Fruit fly (Drosophila melanogaster): ENCODE results near the gene ranshi.
A peak's percentile ranks its signal among the peaks of the same experiment; 100 is the strongest.

The ranshi gene

dm6 chr3R:8712722-8713131 is 16.8 kb downstream of the ranshi start, which contains the start of gene CG8112 (continued):
- TF ChIP-seq shn (GFP tag; optimal IDR thresholded peaks at IDR 0.05): no peak
- TF ChIP-seq CG10654 (GFP tag; optimal IDR thresholded peaks at IDR 0.05): no peak
- no peak for TF ChIP-seq CG2199 (GFP tag; IDR thresholded peaks at IDR 0.05)
- TF ChIP-seq CG10267 (tag; optimal IDR thresholded peaks at IDR 0.05): no peak
- no peak for TF ChIP-seq Dfd (GFP tag; optimal IDR thresholded peaks at IDR 0.05)
- TF ChIP-seq tup (GFP tag; optimal IDR thresholded peaks at IDR 0.05): no peak
- no peak for TF ChIP-seq lmd (GFP tag; IDR thresholded peaks at IDR 0.05)
- TF ChIP-seq CG7839 (tag; optimal IDR thresholded peaks at IDR 0.05): peak; percentile 14
- TF ChIP-seq D (optimal IDR thresholded peaks at IDR 0.05): no peak
- no peak for TF ChIP-seq D (GFP tag; optimal IDR thresholded peaks at IDR 0.05)
- TF ChIP-seq wdn (GFP tag; IDR thresholded peaks at IDR 0.05): no peak
- no peak for TF ChIP-seq abd-A (tag; optimal IDR thresholded peaks at IDR 0.05)
- TF ChIP-seq CG13424 (tag; optimal IDR thresholded peaks at IDR 0.05): peak; percentile 47
- no peak for TF ChIP-seq CG7271 (tag; optimal IDR thresholded peaks at IDR 0.05)
- no peak for TF ChIP-seq NC2β (GFP tag; optimal IDR thresholded peaks at IDR 0.05)
- no peak for TF ChIP-seq kay (GFP tag; optimal IDR thresholded peaks at IDR 0.05)
- TF ChIP-seq CG17361 (GFP tag; IDR thresholded peaks at IDR 0.05): no peak
- no peak for TF ChIP-seq zf30C (GFP tag; optimal IDR thresholded peaks at IDR 0.05)
- TF ChIP-seq Lpt (GFP tag; optimal IDR thresholded peaks at IDR 0.05): no peak
- no peak for TF ChIP-seq cato (GFP tag; optimal IDR thresholded peaks at IDR 0.05; ENCODE audit: borderline replicate concordance)
- no peak for TF ChIP-seq chm (GFP tag; IDR thresholded peaks at IDR 0.05)
- no peak for TF ChIP-seq ken (GFP tag; IDR thresholded peaks at IDR 0.05)
- peak; percentile 38 for TF ChIP-seq CG12659 (GFP tag; optimal IDR thresholded peaks at IDR 0.05)
- peak; percentile 16 for TF ChIP-seq CG10209 (GFP tag; optimal IDR thresholded peaks at IDR 0.05)
- no peak for TF ChIP-seq Mad (GFP tag; optimal IDR thresholded peaks at IDR 0.05)
- no peak for TF ChIP-seq sob (GFP tag; IDR thresholded peaks at IDR 0.05)
- TF ChIP-seq CG6813 (GFP tag; optimal IDR thresholded peaks at IDR 0.05): peak; percentile 24
- peak; percentile 48 for TF ChIP-seq CG18599 (GFP tag; optimal IDR thresholded peaks at IDR 0.05)
- TF ChIP-seq phol (tag; optimal IDR thresholded peaks at IDR 0.05): no peak
- TF ChIP-seq CG15073 (GFP tag; optimal IDR thresholded peaks at IDR 0.05): no peak
- TF ChIP-seq PHDP (tag; optimal IDR thresholded peaks at IDR 0.05): no peak
- peak; percentile 51 for TF ChIP-seq grau (tag; optimal IDR thresholded peaks at IDR 0.05)
- TF ChIP-seq CG3838 (GFP tag; optimal IDR thresholded peaks at IDR 0.05): no peak
- no peak for TF ChIP-seq CG12236 (GFP tag; optimal IDR thresholded peaks at IDR 0.05)
- no peak for TF ChIP-seq gcm2 (GFP tag; optimal IDR thresholded peaks at IDR 0.05)
- TF ChIP-seq cg (GFP tag; optimal IDR thresholded peaks at IDR 0.05): no peak
- no peak for TF ChIP-seq ci (GFP tag; IDR thresholded peaks at IDR 0.05)

DNA sequence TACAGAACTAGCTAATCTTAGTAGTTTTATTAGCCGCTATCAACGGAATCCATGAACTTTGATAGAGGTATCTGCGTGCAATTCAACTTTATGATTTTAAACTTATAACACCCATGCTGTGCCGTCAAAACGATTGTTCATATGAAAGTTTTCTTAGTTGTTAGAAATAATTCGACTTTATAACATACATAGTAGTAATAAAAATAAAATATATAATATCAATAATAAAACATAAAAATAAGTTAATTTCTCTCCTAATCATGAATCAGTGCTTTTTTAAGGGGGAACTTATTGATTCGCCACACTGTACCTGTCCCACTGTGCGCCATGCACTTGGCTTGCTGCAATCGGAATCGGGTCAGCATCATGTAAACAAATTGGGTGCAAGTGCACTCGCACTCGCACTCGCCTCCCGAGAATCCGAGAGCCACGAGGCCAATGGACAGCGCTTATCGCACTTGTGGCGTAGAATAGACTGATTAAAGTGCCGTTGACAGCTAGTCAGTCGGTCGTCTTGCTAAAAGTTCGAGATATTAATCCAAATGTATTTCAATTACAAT is 17.5 kb downstream of the ranshi start:
- peak; percentile 12 for TF ChIP-seq CG18599 (GFP tag; optimal IDR thresholded peaks at IDR 0.05)
- peak; percentile 41 for TF ChIP-seq dmrt99B (tag; optimal IDR thresholded peaks at IDR 0.05)
- TF ChIP-seq CG10431 (GFP tag; optimal IDR thresholded peaks at IDR 0.05): peak; percentile 21
- TF ChIP-seq CG16863 (GFP tag; optimal IDR thresholded peaks at IDR 0.05): no peak
- TF ChIP-seq CG13296 (GFP tag; optimal IDR thresholded peaks at IDR 0.05): no peak
- TF ChIP-seq CG14710 (tag; optimal IDR thresholded peaks at IDR 0.05): no peak
- TF ChIP-seq gcm2 (GFP tag; optimal IDR thresholded peaks at IDR 0.05): no peak
- TF ChIP-seq CG1647 (GFP tag; optimal IDR thresholded peaks at IDR 0.05): no peak
- no peak for TF ChIP-seq Camta (GFP tag; optimal IDR thresholded peaks at IDR 0.05)
- peak; percentile 16 for TF ChIP-seq sd (tag; optimal IDR thresholded peaks at IDR 0.05)
- TF ChIP-seq CG17385 (GFP tag; optimal IDR thresholded peaks at IDR 0.05): peak; percentile 19
- no peak for TF ChIP-seq Dad (GFP tag; optimal IDR thresholded peaks at IDR 0.05)
- peak; percentile 19 for TF ChIP-seq phol (tag; optimal IDR thresholded peaks at IDR 0.05)
- no peak for TF ChIP-seq CG10565 (GFP tag; optimal IDR thresholded peaks at IDR 0.05)
- TF ChIP-seq al (GFP tag; IDR thresholded peaks at IDR 0.05): no peak
- TF ChIP-seq lbe (GFP tag; optimal IDR thresholded peaks at IDR 0.05): no peak
- 0 out of 3 replicates have a peak, but pooled peaks have one; percentile 23 for TF ChIP-seq CG2889 (GFP tag; IDR thresholded peaks at IDR 0.05)
- no peak for TF ChIP-seq exex (tag; optimal IDR thresholded peaks at IDR 0.05)
- TF ChIP-seq tup (GFP tag; optimal IDR thresholded peaks at IDR 0.05): no peak

Data from whole organism, embryonic.